Worm (Caenorhabditis elegans) whole organism, early embryonic: ENCODE data around the gene fkb-3.
A peak's percentile ranks its signal among the peaks of the same experiment; 100 is the strongest.

ENCODE experiments used
- B0310.2 ChIP-seq: sonication (generic microtip); optimal IDR thresholded peaks from 2 replicates; lab custom pipeline; 2016; ENCODE audit warnings: mild to moderate bottlenecking, missing genetic modification characterization, missing compliant biosample characterization
- F13C5.2 ChIP-seq: sonication (generic microtip); optimal IDR thresholded peaks from 2 replicates; lab custom pipeline; 2017; ENCODE audit warnings: mild to moderate bottlenecking, missing genetic modification characterization, inconsistent platforms, missing compliant biosample characterization
- aly-1 ChIP-seq: sonication (generic microtip); optimal IDR thresholded peaks from 2 replicates; lab custom pipeline; 2016; ENCODE audit warnings: missing genetic modification characterization, missing compliant biosample characterization
- ama-1 ChIP-seq: fragments of 150-350 bp; optimal IDR thresholded peaks from 2 replicates; lab custom pipeline; 2014
- ceh-13 ChIP-seq: fragments of 200-800 bp; sonication (Bioruptor generic); optimal IDR thresholded peaks from 2 replicates; lab custom pipeline; 2018; ENCODE audit warnings: mild to moderate bottlenecking, missing genetic modification characterization, missing compliant biosample characterization
- ceh-36 ChIP-seq: sonication (generic microtip); optimal IDR thresholded peaks from 2 replicates; lab custom pipeline; 2016; ENCODE audit warnings: missing genetic modification characterization, inconsistent platforms, missing compliant biosample characterization
- ets-7 ChIP-seq: sonication (generic microtip); optimal IDR thresholded peaks from 2 replicates; lab custom pipeline; 2016; ENCODE audit warnings: missing genotype, missing genetic modification characterization, missing compliant biosample characterization
- flt-1 ChIP-seq: fragments of 200-800 bp; sonication (Bioruptor generic); IDR thresholded peaks from 2 replicates; pipeline ENCODE4 v1.3.6; 2022; ENCODE audit warnings: missing genetic modification characterization, missing compliant biosample characterization
- hmbx-1 ChIP-seq: sonication (generic microtip); optimal IDR thresholded peaks from 2 replicates; lab custom pipeline; 2016; ENCODE audit warnings: mild to moderate bottlenecking, missing genetic modification characterization, missing compliant biosample characterization
- hmg-4 ChIP-seq: fragments of 200-800 bp; sonication (Bioruptor generic); optimal IDR thresholded peaks from 2 replicates; lab custom pipeline; 2018; ENCODE audit warnings: mild to moderate bottlenecking, missing genetic modification characterization, missing compliant biosample characterization
- hnd-1 ChIP-seq: sonication (generic microtip); optimal IDR thresholded peaks from 2 replicates; lab custom pipeline; 2016; ENCODE audit warnings: missing genetic modification characterization, missing compliant biosample characterization
- pes-1 ChIP-seq: fragments of 200-800 bp; sonication (Bioruptor generic); IDR thresholded peaks from 2 replicates; pipeline ENCODE4 v1.3.6; 2022; ENCODE audit warnings: missing genetic modification reagents, missing genetic modification characterization, missing compliant biosample characterization
- scrt-1 ChIP-seq: fragments of 200-800 bp; sonication (Bioruptor generic); IDR thresholded peaks from 2 replicates; pipeline ENCODE4 v1.3.6; 2022; ENCODE audit warnings: missing genetic modification characterization, missing compliant biosample characterization
- sea-1 ChIP-seq: fragments of 200-800 bp; sonication (Bioruptor generic); conservative IDR thresholded peaks from 2 replicates; pipeline ENCODE4 v1.3.6; 2022; ENCODE audit warnings: missing genetic modification characterization, missing compliant biosample characterization
- tbx-11 ChIP-seq: fragments of 200-800 bp; sonication (Bioruptor generic); IDR thresholded peaks from 2 replicates; pipeline ENCODE4 v1.3.6; 2022; ENCODE audit warnings: missing genetic modification characterization, missing compliant biosample characterization
- tbx-37 ChIP-seq: fragments of 200-800 bp; sonication (Bioruptor generic); conservative IDR thresholded peaks from 2 replicates; pipeline ENCODE4 v1.3.6; 2022; ENCODE audit warnings: missing genetic modification reagents, missing genetic modification characterization, missing compliant biosample characterization
- tra-4 ChIP-seq: sonication (generic microtip); optimal IDR thresholded peaks from 2 replicates; lab custom pipeline; 2017; ENCODE audit warnings: missing genetic modification characterization, missing compliant biosample characterization

The fkb-3 gene

ce11 chrV:7196498-7196966, 28.5 kb upstream of the fkb-3 start, which contains the start of gene F09G2.2:
Gene F09G2.2, plus strand, starts transcription at chrV:7196916.
- TF ChIP-seq hnd-1 (tag; lab: Kevin White, UChicago) (no peak), F13C5.2 (tag; lab: Kevin White, UChicago) (peak; percentile 59), hmg-4 (GFP tag; lab: Kevin White, UChicago) (peak; percentile 19), flt-1 (GFP tag; lab: Robert Waterston, UW) (0 out of 2 replicates have a peak, but pooled peaks have one; percentile 12), hmbx-1 (tag; lab: Kevin White, UChicago) (no peak)

DNA sequence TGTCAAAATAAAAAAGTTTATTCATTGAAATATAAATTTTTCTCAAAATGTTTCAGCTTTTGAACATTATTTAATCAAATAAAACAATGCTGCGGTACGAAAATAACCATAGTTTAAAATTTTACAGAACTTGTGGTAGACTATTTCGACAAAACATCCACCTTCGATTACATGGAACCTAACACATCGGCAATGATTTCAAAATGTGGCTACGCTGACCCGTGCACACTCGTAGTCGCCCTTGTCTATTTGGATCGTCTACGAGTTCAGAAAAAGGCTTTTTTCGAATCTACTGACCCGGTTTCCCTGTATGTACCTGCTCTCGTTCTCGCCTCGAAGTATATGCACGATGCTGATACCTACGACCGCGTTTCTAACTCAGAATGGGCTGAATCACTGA, 28.0 kb upstream of the fkb-3 start:
- TF ChIP-seq aly-1 (tag; lab: Kevin White, UChicago) = no peak
- no peak for TF ChIP-seq flt-1 (GFP tag; lab: Robert Waterston, UW)
- no peak for TF ChIP-seq F13C5.2 (tag; lab: Kevin White, UChicago)
- TF ChIP-seq pes-1 (GFP tag; lab: Robert Waterston, UW) = no peak
- no peak for TF ChIP-seq ceh-36
- no peak for TF ChIP-seq ama-1 (lab: Kevin White, UChicago)
- no peak for TF ChIP-seq ceh-13 (GFP tag; lab: Kevin White, UChicago)
- TF ChIP-seq tbx-37 (GFP tag; lab: Robert Waterston, UW) = no peak
- no peak for TF ChIP-seq hnd-1 (tag; lab: Kevin White, UChicago)

DNA sequence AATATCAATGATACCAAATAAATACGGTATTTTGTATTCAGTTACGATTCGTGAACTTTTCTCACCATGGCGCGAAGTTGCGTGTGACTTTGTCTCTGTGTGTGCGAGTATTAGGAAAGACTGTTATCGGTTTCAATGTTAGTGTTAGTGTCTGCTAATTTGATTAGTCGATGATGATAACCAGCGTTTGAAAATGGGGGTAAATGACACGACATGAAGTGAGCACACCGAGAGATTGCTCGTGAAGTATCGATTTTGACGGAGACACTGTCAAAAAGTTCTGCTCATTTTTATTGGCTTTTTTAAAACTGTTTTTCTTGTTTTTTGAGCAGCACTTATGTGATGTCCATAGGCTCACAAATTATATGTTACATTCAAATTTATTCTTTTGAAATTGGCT, 26.6 kb upstream of the fkb-3 start:
- TF ChIP-seq hmg-4 (GFP tag; lab: Kevin White, UChicago) (no peak), ama-1 (lab: Kevin White, UChicago) (peak; percentile 21)

DNA sequence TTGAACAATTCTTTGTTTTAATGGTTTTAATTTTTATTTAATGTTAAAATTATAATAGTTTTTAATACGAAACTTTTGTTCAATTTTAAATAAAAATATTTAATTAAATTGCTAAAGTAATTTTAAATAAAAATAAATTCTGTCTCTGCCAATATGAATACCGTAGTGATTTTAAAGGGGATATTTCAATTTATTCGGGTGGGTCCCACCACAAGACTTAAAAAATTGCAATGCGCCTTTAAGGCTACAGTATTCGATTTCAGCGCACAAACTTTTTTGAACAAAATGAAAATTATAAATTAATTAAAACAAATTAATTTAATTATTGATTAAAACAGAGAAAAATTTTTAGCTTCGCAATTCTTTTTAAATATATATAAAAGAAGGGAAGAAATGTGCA, 25.9 kb upstream of the fkb-3 start:
- TF ChIP-seq ets-7 (tag; lab: Kevin White, UChicago) = no peak
- TF ChIP-seq B0310.2 = no peak
- TF ChIP-seq tra-4 (tag; lab: Kevin White, UChicago) = no peak

DNA sequence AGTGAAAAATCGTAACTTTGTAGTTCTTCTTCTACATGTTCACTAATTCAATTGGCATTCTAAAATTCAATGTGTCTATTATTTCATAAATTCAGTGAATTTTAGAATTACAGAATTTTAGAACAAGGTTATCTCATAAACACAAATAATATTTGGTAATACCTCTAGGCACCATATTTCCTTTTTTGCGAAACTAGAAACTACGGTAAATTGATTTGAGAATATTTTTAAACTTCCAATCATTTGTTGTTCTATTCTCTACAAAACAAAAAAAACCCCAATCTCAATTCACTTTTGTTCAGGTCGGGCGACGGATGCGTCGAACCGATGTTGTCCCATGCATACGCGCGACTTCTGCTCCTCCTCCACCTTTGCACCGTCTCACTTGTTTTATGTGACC, 25.1 kb upstream of the fkb-3 start, which contains the start of gene F09G2.1:
Gene F09G2.1 (plus strand): TSS at position 301 of the 400 bp plus-strand sequence.
- TF ChIP-seq flt-1 (GFP tag; lab: Robert Waterston, UW) (no peak), hmbx-1 (tag; lab: Kevin White, UChicago) (no peak), ceh-13 (GFP tag; lab: Kevin White, UChicago) (no peak), tra-4 (tag; lab: Kevin White, UChicago) (no peak), hnd-1 (tag; lab: Kevin White, UChicago) (no peak), pes-1 (GFP tag; lab: Robert Waterston, UW) (no peak), scrt-1 (no peak), tbx-37 (GFP tag; lab: Robert Waterston, UW) (no peak), hmg-4 (GFP tag; lab: Kevin White, UChicago) (no peak)

DNA sequence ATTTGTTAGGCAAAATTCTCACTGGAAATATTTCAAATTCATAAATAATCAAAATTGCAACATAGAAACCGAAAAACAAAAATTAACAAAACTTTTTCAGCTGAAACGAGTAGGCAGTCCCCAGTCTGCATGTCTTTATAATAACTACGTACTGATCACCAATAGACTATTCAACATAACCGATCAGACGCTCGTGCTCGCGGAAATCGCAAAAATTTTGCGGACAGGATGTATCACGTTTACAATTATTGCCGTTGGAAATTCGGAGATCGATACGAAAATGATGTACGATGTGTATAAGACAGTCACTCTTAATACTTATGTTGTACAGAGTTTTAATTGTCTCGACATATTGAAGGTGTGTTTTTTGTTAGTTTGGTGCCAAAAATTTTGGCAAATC, 23.7 kb upstream of the fkb-3 start:
- TF ChIP-seq scrt-1 (no peak), flt-1 (GFP tag; lab: Robert Waterston, UW) (no peak), hmg-4 (GFP tag; lab: Kevin White, UChicago) (no peak), tra-4 (tag; lab: Kevin White, UChicago) (no peak), aly-1 (tag; lab: Kevin White, UChicago) (no peak), tbx-37 (GFP tag; lab: Robert Waterston, UW) (no peak), ama-1 (lab: Kevin White, UChicago) (no peak), hnd-1 (tag; lab: Kevin White, UChicago) (no peak), tbx-11 (GFP tag; lab: Robert Waterston, UW) (no peak), ets-7 (tag; lab: Kevin White, UChicago) (no peak), F13C5.2 (tag; lab: Kevin White, UChicago) (no peak), sea-1 (GFP tag; lab: Robert Waterston, UW) (no peak)

DNA sequence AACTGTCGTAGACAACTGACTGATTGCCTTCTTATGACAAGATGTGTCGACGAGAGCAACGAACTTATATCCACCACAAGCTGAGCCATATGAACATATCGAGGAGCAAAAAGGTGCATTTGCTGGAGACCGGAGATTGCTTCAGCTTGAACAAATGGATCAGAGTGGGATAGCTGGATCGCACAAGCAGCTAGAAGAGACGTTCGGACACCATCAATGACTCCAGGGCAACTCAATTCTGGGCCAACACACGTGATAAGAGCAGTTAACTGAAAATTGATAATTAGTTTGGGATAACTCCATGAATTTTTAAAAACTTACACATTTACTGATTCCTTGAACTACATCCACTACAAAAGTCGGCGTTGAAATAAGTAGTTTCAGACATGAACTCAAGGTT, 16.0 kb upstream of the fkb-3 start:
- TF ChIP-seq hmbx-1 (tag; lab: Kevin White, UChicago) (no peak), ceh-13 (GFP tag; lab: Kevin White, UChicago) (no peak), ama-1 (lab: Kevin White, UChicago) (no peak), pes-1 (GFP tag; lab: Robert Waterston, UW) (no peak), flt-1 (GFP tag; lab: Robert Waterston, UW) (no peak), scrt-1 (no peak), F13C5.2 (tag; lab: Kevin White, UChicago) (no peak), tbx-11 (GFP tag; lab: Robert Waterston, UW) (no peak), tbx-37 (GFP tag; lab: Robert Waterston, UW) (no peak), hnd-1 (tag; lab: Kevin White, UChicago) (no peak)

DNA sequence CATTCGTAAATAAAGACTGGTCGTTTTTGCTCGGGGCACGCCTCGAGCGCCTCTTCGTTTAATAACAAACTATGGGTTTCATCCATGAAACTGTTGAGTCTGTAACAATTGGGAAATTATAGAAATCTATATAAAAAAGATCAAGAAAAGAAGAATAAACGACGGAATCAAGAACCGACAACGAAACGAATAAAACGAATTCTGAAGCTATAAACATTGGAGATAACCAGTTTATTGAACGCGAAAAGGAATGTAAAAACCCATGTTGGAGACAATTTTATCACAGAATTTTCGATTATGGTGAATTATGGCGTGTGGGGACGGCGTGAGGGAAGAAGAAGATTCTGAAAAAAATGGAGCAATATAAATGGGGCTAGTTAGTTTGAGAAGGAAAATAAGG, 10.2 kb upstream of the fkb-3 start, which contains the start of gene soap-1:
Gene soap-1 (minus strand): TSS at position 101 of the 400 bp plus-strand sequence.
- TF ChIP-seq ceh-36 (no peak), hnd-1 (tag; lab: Kevin White, UChicago) (no peak), ama-1 (lab: Kevin White, UChicago) (no peak), F13C5.2 (tag; lab: Kevin White, UChicago) (no peak), flt-1 (GFP tag; lab: Robert Waterston, UW) (no peak), pes-1 (GFP tag; lab: Robert Waterston, UW) (no peak), sea-1 (GFP tag; lab: Robert Waterston, UW) (no peak), tra-4 (tag; lab: Kevin White, UChicago) (no peak), ets-7 (tag; lab: Kevin White, UChicago) (no peak), hmbx-1 (tag; lab: Kevin White, UChicago) (no peak)
